Fruit fly (Drosophila melanogaster) whole organism, embryonic: ENCODE data around the gene T48.
A peak's percentile ranks its signal among the peaks of the same experiment; 100 is the strongest.

Experiments used
- Awh ChIP-seq: fragments of 200-800 bp; sonication (Bioruptor generic); IDR thresholded peaks from 2 replicates; pipeline ENCODE4, ENCODE4 v1.3.6; 2022; ENCODE audit warnings: missing biosample characterization, missing genetic modification characterization
- B-H2 ChIP-seq: fragments of 200-800 bp; sonication (Bioruptor generic); optimal IDR thresholded peaks from 2 replicates; lab custom pipeline; 2018; ENCODE audit warnings: missing biosample characterization, mild to moderate bottlenecking, missing genetic modification characterization
- Bdp1 ChIP-seq: fragments of 200-800 bp; sonication (Bioruptor generic); optimal IDR thresholded peaks from 3 replicates; lab custom pipeline; 2016; ENCODE audit warnings: missing biosample characterization, missing genetic modification characterization
- Blimp-1 ChIP-seq: fragments of 200-800 bp; sonication (Bioruptor generic); optimal IDR thresholded peaks from 3 replicates; lab custom pipeline; 2018; ENCODE audit warnings: missing biosample characterization, missing genetic modification characterization, mild to moderate bottlenecking, moderate library complexity, missing genetic modification reagents
- CG10366 ChIP-seq: fragments of 200-800 bp; sonication (Bioruptor generic); IDR thresholded peaks from 2 replicates; pipeline ENCODE4 v1.3.6; 2022; ENCODE audit warnings: missing biosample characterization, missing genetic modification characterization
- CG10654 ChIP-seq: fragments of 200-800 bp; sonication (Bioruptor generic); optimal IDR thresholded peaks from 2 replicates; lab custom pipeline; 2016; ENCODE audit warnings: missing biosample characterization, missing genetic modification characterization
- CG12236 ChIP-seq: fragments of 200-800 bp; sonication (Bioruptor generic); optimal IDR thresholded peaks from 2 replicates; lab custom pipeline; 2016; ENCODE audit warnings: missing biosample characterization, missing genetic modification characterization
- CG1529 ChIP-seq: fragments of 200-800 bp; sonication (Bioruptor generic); optimal IDR thresholded peaks from 3 replicates; lab custom pipeline; 2018; ENCODE audit warnings: missing biosample characterization, missing genetic modification characterization
- CG1792 ChIP-seq: fragments of 200-800 bp; sonication (Bioruptor generic); optimal IDR thresholded peaks from 2 replicates; lab custom pipeline; 2016; ENCODE audit warnings: missing biosample characterization, missing genetic modification characterization
- CG18599 ChIP-seq: fragments of 200-800 bp; sonication (Bioruptor generic); optimal IDR thresholded peaks from 3 replicates; lab custom pipeline; 2017; ENCODE audit warnings: missing biosample characterization, missing genetic modification characterization, mild to moderate bottlenecking, moderate library complexity, missing genetic modification reagents
- CG2129 ChIP-seq: fragments of 200-800 bp; sonication (Bioruptor generic); IDR thresholded peaks from 2 replicates; pipeline ENCODE4 v1.3.6; 2022; ENCODE audit warnings: missing biosample characterization, missing genetic modification characterization; ENCODE audit not compliant: partially characterized antibody
- CG2712 ChIP-seq: fragments of 200-800 bp; optimal IDR thresholded peaks from 3 replicates; lab custom pipeline; 2019; ENCODE audit warnings: missing biosample characterization, mild to moderate bottlenecking, missing genetic modification characterization, moderate library complexity
- CG43689 ChIP-seq: fragments of 200-800 bp; sonication (Bioruptor generic); IDR thresholded peaks from 2 replicates; pipeline ENCODE4 v1.3.6; 2022; ENCODE audit warnings: missing biosample characterization, missing genetic modification characterization
- CG7745 ChIP-seq: fragments of 200-800 bp; sonication (Bioruptor generic); optimal IDR thresholded peaks from 2 replicates; lab custom pipeline; 2018; ENCODE audit warnings: missing biosample characterization, mild to moderate bottlenecking, missing genetic modification characterization, moderate library complexity
- CG7963 ChIP-seq: fragments of 200-800 bp; sonication (Bioruptor generic); IDR thresholded peaks from 3 replicates; pipeline ENCODE4 v1.3.6; 2022; ENCODE audit warnings: missing biosample characterization, missing genetic modification characterization; ENCODE audit not compliant: partially characterized antibody
- CG9215 ChIP-seq: fragments of 200-800 bp; sonication (Bioruptor generic); IDR thresholded peaks from 2 replicates; pipeline ENCODE4 v1.3.6; 2022; ENCODE audit warnings: missing biosample characterization, missing genetic modification characterization
- CG9932 ChIP-seq: fragments of 200-800 bp; sonication (Bioruptor generic); IDR thresholded peaks from 2 replicates; pipeline ENCODE4 v1.3.6; 2022; ENCODE audit warnings: missing biosample characterization, missing genetic modification characterization
- CTCF ChIP-seq: fragments of 200-800 bp; sonication (Bioruptor generic); optimal IDR thresholded peaks from 2 replicates; lab custom pipeline; 2017; ENCODE audit warnings: missing biosample characterization, mild to moderate bottlenecking, missing genetic modification characterization, moderate library complexity
- Dip3 ChIP-seq: fragments of 200-800 bp; sonication (Bioruptor generic); optimal IDR thresholded peaks from 3 replicates; lab custom pipeline; 2016; ENCODE audit warnings: missing biosample characterization, missing genetic modification characterization
- Dll ChIP-seq: fragments of 200-800 bp; sonication (Bioruptor generic); IDR thresholded peaks from 4 replicates; pipeline ENCODE4 v1.3.6; 2022; ENCODE audit warnings: missing biosample characterization, missing genetic modification characterization; ENCODE audit not compliant: partially characterized antibody
- Elba2 ChIP-seq: fragments of 200-800 bp; sonication (Bioruptor generic); optimal IDR thresholded peaks from 3 replicates; lab custom pipeline; 2016; ENCODE audit warnings: missing biosample characterization, missing genetic modification characterization
- Hr78 ChIP-seq, 2 experiments: fragments of 200-800 bp in 1 of 2; fragments of >200 bp in 1 of 2; sonication (Bioruptor generic) in 1 of 2; optimal IDR thresholded peaks; 2 replicates each; lab custom pipeline; 2017 to 2019; ENCODE audit warnings: missing biosample characterization in 2 of 2, missing genetic modification characterization in 2 of 2, mild to moderate bottlenecking in 1 of 2, moderate library complexity in 1 of 2
- MESR4 ChIP-seq: fragments of 200-800 bp; sonication (Bioruptor generic); optimal IDR thresholded peaks from 2 replicates; lab custom pipeline; 2018; ENCODE audit warnings: missing biosample characterization, mild to moderate bottlenecking, missing genetic modification characterization, moderate library complexity
- NFAT ChIP-seq: fragments of 200-800 bp; sonication (Bioruptor generic); IDR thresholded peaks from 2 replicates; pipeline ENCODE4 v1.3.6; 2022; ENCODE audit warnings: missing biosample characterization, missing genetic modification characterization
- Nf-YB ChIP-seq: fragments of 200-800 bp; sonication (Bioruptor generic); optimal IDR thresholded peaks from 3 replicates; lab custom pipeline; 2019; ENCODE audit warnings: missing biosample characterization, mild to moderate bottlenecking, missing genetic modification characterization, moderate library complexity
- PHDP ChIP-seq: fragments of 200-800 bp; sonication (Bioruptor generic); optimal IDR thresholded peaks from 3 replicates; lab custom pipeline; 2018; ENCODE audit warnings: missing biosample characterization, mild to moderate bottlenecking, missing genetic modification characterization, moderate library complexity
- Sox100B ChIP-seq: fragments of 200-800 bp; sonication (Bioruptor generic); optimal IDR thresholded peaks from 3 replicates; lab custom pipeline; 2018; ENCODE audit warnings: missing biosample characterization, mild to moderate bottlenecking, missing genetic modification characterization
- Xbp1 ChIP-seq: fragments of 200-800 bp; sonication (Bioruptor generic); optimal IDR thresholded peaks from 3 replicates; lab custom pipeline; 2016; ENCODE audit warnings: missing biosample characterization, mild to moderate bottlenecking, missing genetic modification characterization
- ab ChIP-seq: fragments of 200-800 bp; sonication (Bioruptor generic); optimal IDR thresholded peaks from 2 replicates; lab custom pipeline; 2016; ENCODE audit warnings: missing biosample characterization, missing genetic modification characterization
- bab2 ChIP-seq: fragments of 200-800 bp; sonication (Bioruptor generic); optimal IDR thresholded peaks from 2 replicates; lab custom pipeline; 2016; ENCODE audit warnings: missing biosample characterization, missing genetic modification characterization
- btn ChIP-seq: fragments of 200-800 bp; sonication (Bioruptor generic); optimal IDR thresholded peaks from 2 replicates; lab custom pipeline; 2016; ENCODE audit warnings: missing biosample characterization, missing genetic modification characterization
- caup ChIP-seq: fragments of 200-800 bp; sonication (Bioruptor generic); optimal IDR thresholded peaks from 3 replicates; lab custom pipeline; 2017; ENCODE audit warnings: missing biosample characterization, mild to moderate bottlenecking, missing genetic modification characterization, moderate library complexity; ENCODE audit not compliant: severe bottlenecking
- da ChIP-seq: fragments of 200-800 bp; sonication (Bioruptor generic); optimal IDR thresholded peaks from 2 replicates; lab custom pipeline; 2016; ENCODE audit warnings: missing biosample characterization, missing genetic modification characterization
- dati ChIP-seq: fragments of 200-800 bp; sonication (Bioruptor generic); IDR thresholded peaks from 2 replicates; pipeline ENCODE4 v1.3.6; 2022; ENCODE audit warnings: missing biosample characterization, missing genetic modification characterization
- dmrt99B ChIP-seq: fragments of 200-800 bp; sonication (Bioruptor generic); optimal IDR thresholded peaks from 2 replicates; lab custom pipeline; 2018; ENCODE audit warnings: missing biosample characterization, mild to moderate bottlenecking, missing genetic modification characterization, moderate library complexity
- gce ChIP-seq: fragments of 200-800 bp; sonication (Bioruptor generic); IDR thresholded peaks from 3 replicates; pipeline ENCODE4 v1.3.6; 2022; ENCODE audit warnings: missing biosample characterization, missing genetic modification characterization
- gem ChIP-seq: fragments of 200-800 bp; sonication (Bioruptor generic); optimal IDR thresholded peaks from 2 replicates; lab custom pipeline; 2019; ENCODE audit warnings: missing biosample characterization, mild to moderate bottlenecking, missing genetic modification characterization, moderate library complexity
- lola ChIP-seq, 3 experiments: fragments of >200 bp in 2 of 3; fragments of 200-800 bp in 1 of 3; sonication (Bioruptor generic) in 1 of 3; optimal IDR thresholded peaks; 2 replicates each; lab custom pipeline; 2017 to 2019; ENCODE audit warnings: missing biosample characterization in 3 of 3, missing genetic modification characterization in 3 of 3, mild to moderate bottlenecking in 1 of 3, moderate library complexity in 1 of 3
- lov ChIP-seq, 2 experiments: fragments of 200-800 bp in 1 of 2; fragments of >200 bp in 1 of 2; sonication (Bioruptor generic) in 1 of 2; IDR thresholded peaks in 1 of 2; optimal IDR thresholded peaks in 1 of 2; 2 replicates in 1 of 2; 3 replicates in 1 of 2; pipeline versions ENCODE4 v1.3.6 to Lab custom; 2017 to 2022; ENCODE audit warnings: missing biosample characterization in 1 of 2, missing genetic modification characterization in 1 of 2
- pan ChIP-seq, 4 experiments: fragments of >200 bp in 3 of 4; fragments of 200-800 bp in 1 of 4; sonication (Bioruptor generic) in 1 of 4; optimal IDR thresholded peaks in 3 of 4; IDR thresholded peaks in 1 of 4; 2 replicates each; pipeline versions ENCODE4 v1.3.6 to Lab custom; 2017 to 2022; ENCODE audit warnings: missing biosample characterization in 2 of 4, missing genetic modification characterization in 2 of 4, mixed read lengths in 1 of 4
- pb ChIP-seq: fragments of 200-800 bp; sonication (Bioruptor generic); optimal IDR thresholded peaks from 3 replicates; lab custom pipeline; 2016; ENCODE audit warnings: missing biosample characterization, missing genetic modification characterization
- schlank ChIP-seq: fragments of 200-800 bp; sonication (Bioruptor generic); optimal IDR thresholded peaks from 2 replicates; lab custom pipeline; 2018; ENCODE audit warnings: missing biosample characterization, mild to moderate bottlenecking, missing genetic modification characterization
- sim ChIP-seq: fragments of 200-800 bp; sonication (Bioruptor generic); IDR thresholded peaks from 2 replicates; pipeline ENCODE4 v1.3.6; 2022; ENCODE audit warnings: missing biosample characterization, missing genetic modification characterization
- sqz ChIP-seq: fragments of 200-800 bp; sonication (Bioruptor generic); optimal IDR thresholded peaks from 3 replicates; lab custom pipeline; 2018; ENCODE audit warnings: missing biosample characterization, mild to moderate bottlenecking, missing genetic modification characterization
- tx ChIP-seq: fragments of 200-800 bp; sonication (Bioruptor generic); optimal IDR thresholded peaks from 2 replicates; lab custom pipeline; 2016; ENCODE audit warnings: missing biosample characterization, missing genetic modification characterization
- wek ChIP-seq: fragments of 200-800 bp; sonication (Bioruptor generic); optimal IDR thresholded peaks from 3 replicates; lab custom pipeline; 2018; ENCODE audit warnings: missing biosample characterization, mild to moderate bottlenecking, missing genetic modification characterization, moderate library complexity
- zf30C ChIP-seq: fragments of 200-800 bp; sonication (Bioruptor generic); optimal IDR thresholded peaks from 3 replicates; lab custom pipeline; 2018; ENCODE audit warnings: missing biosample characterization, mild to moderate bottlenecking, missing genetic modification characterization

Gene T48

dm6 chr3R:26866577-26867456 lies 14.7 kb upstream of the T48 start, which contains the start of the genes ball and His2Av (continued):
- TF ChIP-seq btn = peak; percentile 82
- TF ChIP-seq NFAT (GFP tag; lab: Robert Waterston, UW) = peak; percentile 86
- TF ChIP-seq CG1792 (GFP tag; lab: Kevin White, UChicago) = peak; percentile 77
- 0 out of 2 replicates have a peak, but pooled peaks have one; percentile 59 for TF ChIP-seq dati (GFP tag; lab: Robert Waterston, UW)
- TF ChIP-seq Awh = peak; percentile 85
- peak; percentile 78 for TF ChIP-seq CG43689 (GFP tag; lab: Robert Waterston, UW)
- TF ChIP-seq B-H2 (GFP tag; lab: Kevin White, UChicago) = peak; percentile 86
- TF ChIP-seq schlank (tag; lab: Kevin White, UChicago) = peak; percentile 55
- peak; percentile 12 for TF ChIP-seq zf30C (GFP tag; lab: Kevin White, UChicago)
- peak; percentile 79 for TF ChIP-seq CG10654 (GFP tag; lab: Kevin White, UChicago)
- peak; percentile 62 for TF ChIP-seq wek (GFP tag; lab: Kevin White, UChicago)
- peak; percentile 93 for TF ChIP-seq Xbp1
- peak; percentile 67 for TF ChIP-seq gce
- peak; percentile 67 for TF ChIP-seq sqz (GFP tag; lab: Kevin White, UChicago)
- TF ChIP-seq lov (optimal IDR thresholded peaks at IDR 0.05; lab: Kevin White, UChicago) = no peak
- TF ChIP-seq lov (GFP tag; IDR thresholded peaks at IDR 0.05; lab: Robert Waterston, UW) = peak; percentile 79
- peak; percentile 89 for TF ChIP-seq tx (GFP tag; lab: Kevin White, UChicago)
- TF ChIP-seq Bdp1 (GFP tag; lab: Kevin White, UChicago) = peak; percentile 83
- TF ChIP-seq dmrt99B (tag; lab: Kevin White, UChicago) = peak; percentile 55
- 0 out of 2 replicates have a peak, but pooled peaks have one; percentile 8 for TF ChIP-seq sim
- TF ChIP-seq MESR4 (GFP tag; lab: Kevin White, UChicago) = peak; percentile 56
- peak; percentile 87 for TF ChIP-seq Dip3
- TF ChIP-seq CG9215 (GFP tag; lab: Robert Waterston, UW) = peak; percentile 79
- TF ChIP-seq gem (tag; lab: Kevin White, UChicago) = peak; percentile 85
- TF ChIP-seq caup (GFP tag; lab: Kevin White, UChicago) = peak; percentile 82
- TF ChIP-seq bab2 (GFP tag; lab: Kevin White, UChicago) = peak; percentile 91
- TF ChIP-seq CG7963 (GFP tag; lab: Robert Waterston, UW) = peak; percentile 89
- TF ChIP-seq Nf-YB (GFP tag; lab: Kevin White, UChicago) = peak; percentile 47
- peak; percentile 49 for TF ChIP-seq ab
- TF ChIP-seq CG18599 = peak; percentile 85
- TF ChIP-seq CG2712 (tag; lab: Kevin White, UChicago) = peak; percentile 83
- TF ChIP-seq Blimp-1 = peak; percentile 76
- peak; percentile 90 for TF ChIP-seq CG9932 (GFP tag; lab: Robert Waterston, UW)
- TF ChIP-seq CG10366 (GFP tag; lab: Robert Waterston, UW) = peak; percentile 74
- peak; percentile 74 for TF ChIP-seq CG2129
- peak; percentile 83 for TF ChIP-seq da (GFP tag; lab: Kevin White, UChicago)
- peak in 1 of 3 experiments; percentile 71 for TF ChIP-seq lola (GFP tag; optimal IDR thresholded peaks at IDR 0.05; lab: Kevin White, UChicago)
- TF ChIP-seq CG7745 (tag; lab: Kevin White, UChicago) = no peak
- TF ChIP-seq Dll (GFP tag; lab: Robert Waterston, UW) = peak; percentile 89
- TF ChIP-seq CG12236 = peak; percentile 75
- peak; percentile 37 for TF ChIP-seq Sox100B (GFP tag; lab: Kevin White, UChicago)
- peak; percentile 57 for TF ChIP-seq pb (GFP tag; lab: Kevin White, UChicago)
- no peak for TF ChIP-seq Hr78 (GFP tag; optimal IDR thresholded peaks at IDR 0.05; lab: Kevin White, UChicago)
- peak; percentile 98 for TF ChIP-seq CTCF (GFP tag; lab: Kevin White, UChicago)
- no peak for TF ChIP-seq pan (optimal IDR thresholded peaks at IDR 0.05; lab: Kevin White, UChicago)
- TF ChIP-seq pan (GFP tag; optimal IDR thresholded peaks at IDR 0.05 in 1 of 2, IDR thresholded peaks at IDR 0.05 in 1 of 2) = peak in 1 of 2 experiments; percentile 86
- TF ChIP-seq CG1529 (GFP tag; lab: Kevin White, UChicago) = peak; percentile 53
- peak; percentile 82 for TF ChIP-seq Elba2 (GFP tag; lab: Kevin White, UChicago)
- TF ChIP-seq PHDP = peak; percentile 82
